Fruit fly (Drosophila melanogaster) whole organism, embryonic: ENCODE results near the gene CG6951.
A peak's percentile ranks its signal among the peaks of the same experiment; 100 is the strongest.

ENCODE experiments used
- CG10274 ChIP-seq: fragments of 200-800 bp; sonication (Bioruptor generic); optimal IDR thresholded peaks from 3 replicates; lab custom pipeline; 2017; ENCODE audit warnings: missing biosample characterization, mild to moderate bottlenecking, missing genetic modification characterization
- CG11247 ChIP-seq: fragments of 200-800 bp; sonication (Bioruptor generic); IDR thresholded peaks from 2 replicates; pipeline ENCODE4 v1.3.6; 2022; ENCODE audit warnings: missing biosample characterization, missing genetic modification characterization
- CG12104 ChIP-seq: fragments of 200-800 bp; sonication (Bioruptor generic); optimal IDR thresholded peaks from 3 replicates; lab custom pipeline; 2016; ENCODE audit warnings: missing biosample characterization, missing genetic modification characterization
- CG14710 ChIP-seq: fragments of 200-800 bp; sonication (Bioruptor generic); optimal IDR thresholded peaks from 3 replicates; lab custom pipeline; 2019; ENCODE audit warnings: missing biosample characterization, mild to moderate bottlenecking, missing genetic modification characterization, moderate library complexity
- CG1529 ChIP-seq: fragments of 200-800 bp; sonication (Bioruptor generic); optimal IDR thresholded peaks from 3 replicates; lab custom pipeline; 2018; ENCODE audit warnings: missing biosample characterization, missing genetic modification characterization
- CG15696 ChIP-seq: fragments of 200-800 bp; sonication (Bioruptor generic); optimal IDR thresholded peaks from 2 replicates; lab custom pipeline; 2019; ENCODE audit warnings: missing biosample characterization, mild to moderate bottlenecking, missing genetic modification characterization, moderate library complexity
- CG1603 ChIP-seq: fragments of 200-800 bp; sonication (Bioruptor generic); optimal IDR thresholded peaks from 2 replicates; lab custom pipeline; 2019; ENCODE audit warnings: missing biosample characterization, mild to moderate bottlenecking, missing genetic modification characterization, moderate library complexity
- CG17186 ChIP-seq: fragments of 200-800 bp; sonication (Bioruptor generic); optimal IDR thresholded peaks from 3 replicates; lab custom pipeline; 2017; ENCODE audit warnings: missing biosample characterization, missing genetic modification reagents, missing genetic modification characterization
- CG17361 ChIP-seq: fragments of 200-800 bp; sonication (Bioruptor generic); IDR thresholded peaks from 3 replicates; pipeline ENCODE4 v1.3.6; 2022; ENCODE audit warnings: missing biosample characterization, missing genetic modification characterization
- CG17829 ChIP-seq: fragments of 200-800 bp; optimal IDR thresholded peaks from 2 replicates; lab custom pipeline; 2019; ENCODE audit warnings: missing biosample characterization, mild to moderate bottlenecking, missing genetic modification characterization, moderate library complexity
- CG18764 ChIP-seq: fragments of 200-800 bp; sonication (Bioruptor generic); optimal IDR thresholded peaks from 3 replicates; lab custom pipeline; 2016; ENCODE audit warnings: missing biosample characterization, missing genetic modification characterization
- CG2199 ChIP-seq: fragments of 200-800 bp; sonication (Bioruptor generic); IDR thresholded peaks from 3 replicates; pipeline ENCODE4 v1.3.6; 2022; ENCODE audit warnings: missing biosample characterization, missing genetic modification characterization
- CG2875 ChIP-seq: fragments of 200-800 bp; sonication (Bioruptor generic); optimal IDR thresholded peaks from 2 replicates; lab custom pipeline; 2017; ENCODE audit warnings: missing biosample characterization, mild to moderate bottlenecking, missing genetic modification characterization, missing genetic modification reagents
- CG3407 ChIP-seq: fragments of 200-800 bp; sonication (Bioruptor generic); optimal IDR thresholded peaks from 2 replicates; lab custom pipeline; 2018; ENCODE audit warnings: missing biosample characterization, mild to moderate bottlenecking, missing genetic modification characterization
- CG4282 ChIP-seq: fragments of 200-800 bp; sonication (Bioruptor generic); optimal IDR thresholded peaks from 2 replicates; lab custom pipeline; 2016; ENCODE audit warnings: missing biosample characterization, missing genetic modification characterization
- CG5245 ChIP-seq: fragments of 200-800 bp; sonication (Bioruptor generic); optimal IDR thresholded peaks from 3 replicates; lab custom pipeline; 2016; ENCODE audit warnings: missing biosample characterization, missing genetic modification characterization
- CG7357 ChIP-seq: fragments of 200-800 bp; sonication (Bioruptor generic); IDR thresholded peaks from 3 replicates; pipeline ENCODE4 v1.3.6; 2022; ENCODE audit warnings: missing biosample characterization, missing genetic modification characterization
- CG7372 ChIP-seq: fragments of 200-800 bp; sonication (Bioruptor generic); IDR thresholded peaks from 2 replicates; pipeline ENCODE4 v1.3.6; 2022; ENCODE audit warnings: missing biosample characterization, missing genetic modification characterization
- CG8281 ChIP-seq: fragments of 200-800 bp; sonication (Bioruptor generic); optimal IDR thresholded peaks from 2 replicates; lab custom pipeline; 2018; ENCODE audit warnings: missing biosample characterization, mild to moderate bottlenecking, missing genetic modification characterization, moderate library complexity
- CoRest ChIP-seq: fragments of 200-800 bp; sonication (Bioruptor generic); optimal IDR thresholded peaks from 3 replicates; lab custom pipeline; 2018; ENCODE audit warnings: missing biosample characterization, mild to moderate bottlenecking, missing genetic modification characterization, moderate library complexity
- D19A ChIP-seq: fragments of 200-800 bp; optimal IDR thresholded peaks from 3 replicates; lab custom pipeline; 2019; ENCODE audit warnings: missing biosample characterization, mild to moderate bottlenecking, missing genetic modification characterization, moderate library complexity
- Dad ChIP-seq: fragments of 200-800 bp; sonication (Bioruptor generic); optimal IDR thresholded peaks from 3 replicates; lab custom pipeline; 2016; ENCODE audit warnings: missing biosample characterization, missing genetic modification characterization
- Doc2 ChIP-seq: fragments of 200-800 bp; sonication (Bioruptor generic); IDR thresholded peaks from 2 replicates; pipeline ENCODE4 v1.3.6; 2022; ENCODE audit warnings: missing biosample characterization, missing genetic modification characterization
- Dp ChIP-seq: fragments of 200-800 bp; sonication (Bioruptor generic); optimal IDR thresholded peaks from 2 replicates; lab custom pipeline; 2018; ENCODE audit warnings: missing biosample characterization, mild to moderate bottlenecking, missing genetic modification characterization, moderate library complexity
- Fer1 ChIP-seq: fragments of 200-800 bp; sonication (Bioruptor generic); optimal IDR thresholded peaks from 2 replicates; lab custom pipeline; 2017; ENCODE audit warnings: missing biosample characterization, mild to moderate bottlenecking, missing genetic modification characterization
- HLH54F ChIP-seq: fragments of 200-800 bp; sonication (Bioruptor generic); optimal IDR thresholded peaks from 3 replicates; lab custom pipeline; 2016; ENCODE audit warnings: missing biosample characterization, missing genetic modification characterization
- Hmx ChIP-seq: fragments of 200-800 bp; sonication (Bioruptor generic); optimal IDR thresholded peaks from 2 replicates; lab custom pipeline; 2016; ENCODE audit warnings: missing biosample characterization, missing genetic modification characterization
- MBD-R2 ChIP-seq: fragments of 200-800 bp; sonication (Bioruptor generic); IDR thresholded peaks from 2 replicates; pipeline ENCODE4 v1.3.6; 2022; ENCODE audit warnings: missing biosample characterization, missing genetic modification characterization
- Mes4 ChIP-seq: fragments of 200-800 bp; sonication (Bioruptor generic); optimal IDR thresholded peaks from 2 replicates; lab custom pipeline; 2016; ENCODE audit warnings: missing biosample characterization, missing genetic modification characterization
- Optix ChIP-seq: fragments of 200-800 bp; sonication (Bioruptor generic); IDR thresholded peaks from 3 replicates; pipeline ENCODE4 v1.3.6; 2022; ENCODE audit warnings: missing biosample characterization, missing genetic modification characterization
- Pdp1 ChIP-seq, 2 experiments: fragments of 200-800 bp; sonication (Bioruptor generic); optimal IDR thresholded peaks; 3 replicates each; lab custom pipeline; 2016; ENCODE audit warnings: missing biosample characterization in 2 of 2, missing genetic modification characterization in 2 of 2, mild to moderate bottlenecking in 1 of 2, moderate library complexity in 1 of 2
- Ptx1 ChIP-seq: fragments of 200-800 bp; sonication (Bioruptor generic); IDR thresholded peaks from 2 replicates; pipeline ENCODE4 v1.3.6; 2022; ENCODE audit warnings: missing biosample characterization, missing genetic modification characterization
- Sox100B ChIP-seq: fragments of 200-800 bp; sonication (Bioruptor generic); optimal IDR thresholded peaks from 3 replicates; lab custom pipeline; 2018; ENCODE audit warnings: missing biosample characterization, mild to moderate bottlenecking, missing genetic modification characterization
- TFAM ChIP-seq: fragments of 200-800 bp; sonication (Bioruptor generic); optimal IDR thresholded peaks from 2 replicates; lab custom pipeline; 2017; ENCODE audit warnings: missing biosample characterization, missing genetic modification characterization, inconsistent platforms
- ab ChIP-seq: fragments of 200-800 bp; sonication (Bioruptor generic); optimal IDR thresholded peaks from 2 replicates; lab custom pipeline; 2016; ENCODE audit warnings: missing biosample characterization, missing genetic modification characterization
- az2 ChIP-seq: fragments of 200-800 bp; sonication (Bioruptor generic); optimal IDR thresholded peaks from 3 replicates; lab custom pipeline; 2016; ENCODE audit warnings: missing biosample characterization, missing genetic modification characterization
- bbx ChIP-seq: fragments of 200-800 bp; sonication (Bioruptor generic); IDR thresholded peaks from 2 replicates; pipeline ENCODE4 v1.3.6; 2022; ENCODE audit warnings: missing biosample characterization, missing genetic modification characterization; ENCODE audit not compliant: partially characterized antibody
- cato ChIP-seq: fragments of 200-800 bp; sonication (Bioruptor generic); optimal IDR thresholded peaks from 2 replicates; lab custom pipeline; 2016; ENCODE audit warnings: missing biosample characterization, missing genetic modification characterization, borderline replicate concordance
- gem ChIP-seq: fragments of 200-800 bp; sonication (Bioruptor generic); optimal IDR thresholded peaks from 2 replicates; lab custom pipeline; 2019; ENCODE audit warnings: missing biosample characterization, mild to moderate bottlenecking, missing genetic modification characterization, moderate library complexity
- gro ChIP-seq: fragments of 200-800 bp; sonication (Bioruptor generic); optimal IDR thresholded peaks from 2 replicates; lab custom pipeline; 2016; ENCODE audit warnings: missing biosample characterization, missing genetic modification characterization
- jigr1 ChIP-seq: fragments of 200-800 bp; sonication (Bioruptor generic); IDR thresholded peaks from 3 replicates; pipeline ENCODE4 v1.3.6; 2022; ENCODE audit warnings: missing biosample characterization, missing genetic modification characterization
- pnt ChIP-seq: fragments of 200-800 bp; sonication (Bioruptor generic); optimal IDR thresholded peaks from 3 replicates; lab custom pipeline; 2016; ENCODE audit warnings: missing biosample characterization, missing genetic modification characterization
- sd ChIP-seq: fragments of 200-800 bp; sonication (Bioruptor generic); optimal IDR thresholded peaks from 3 replicates; lab custom pipeline; 2018; ENCODE audit warnings: missing biosample characterization, mild to moderate bottlenecking, missing genetic modification characterization, moderate library complexity
- slou ChIP-seq: fragments of 200-800 bp; sonication (Bioruptor generic); optimal IDR thresholded peaks from 3 replicates; lab custom pipeline; 2016; ENCODE audit warnings: missing biosample characterization, missing genetic modification characterization
- sqz ChIP-seq: fragments of 200-800 bp; sonication (Bioruptor generic); optimal IDR thresholded peaks from 3 replicates; lab custom pipeline; 2018; ENCODE audit warnings: missing biosample characterization, mild to moderate bottlenecking, missing genetic modification characterization
- sr ChIP-seq: fragments of 200-800 bp; sonication (Bioruptor generic); IDR thresholded peaks from 3 replicates; pipeline ENCODE4 v1.3.6; 2022; ENCODE audit warnings: missing biosample characterization, missing genetic modification characterization
- tgo ChIP-seq: fragments of 200-800 bp; sonication (Bioruptor generic); IDR thresholded peaks from 3 replicates; pipeline ENCODE4 v1.3.6; 2022; ENCODE audit warnings: missing biosample characterization, missing genetic modification characterization
- trh ChIP-seq: fragments of 200-800 bp; sonication (Bioruptor generic); optimal IDR thresholded peaks from 2 replicates; lab custom pipeline; 2016; ENCODE audit warnings: missing biosample characterization, missing genetic modification characterization
- tx ChIP-seq: fragments of 200-800 bp; sonication (Bioruptor generic); optimal IDR thresholded peaks from 2 replicates; lab custom pipeline; 2016; ENCODE audit warnings: missing biosample characterization, missing genetic modification characterization

Gene CG6951

DNA sequence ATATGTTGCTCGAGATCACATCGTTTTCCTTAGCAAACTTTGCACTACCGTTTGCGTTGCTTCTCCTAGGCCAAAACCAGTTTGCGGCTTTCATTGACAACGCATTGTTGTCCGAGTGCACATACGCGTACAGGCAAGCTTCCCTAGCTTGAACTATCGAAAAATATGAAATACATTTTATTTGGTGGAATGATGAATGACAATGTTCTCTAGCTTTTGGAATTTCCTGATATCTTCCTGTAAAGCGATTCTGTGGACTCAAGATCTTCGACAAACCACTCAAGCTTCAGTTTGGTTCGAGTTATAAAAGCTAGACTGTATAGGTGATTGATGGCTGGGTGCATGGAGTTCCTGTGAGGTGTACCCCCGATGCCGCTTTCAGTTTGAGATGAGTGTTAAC is 45.2 kb upstream of the CG6951 start (continued):
- TF ChIP-seq Pdp1 (GFP tag; optimal IDR thresholded peaks at IDR 0.05; lab: Kevin White, UChicago) = peak; percentile 52
- TF ChIP-seq CG5245 = peak; percentile 51
- TF ChIP-seq Hmx (GFP tag; lab: Kevin White, UChicago) = no peak
- peak; percentile 63 for TF ChIP-seq D19A
- TF ChIP-seq CG15696 = peak; percentile 1
- TF ChIP-seq Ptx1 (GFP tag; lab: Robert Waterston, UW) = peak; percentile 79
- TF ChIP-seq Doc2 = no peak
- TF ChIP-seq CG14710 (tag; lab: Kevin White, UChicago) = peak; percentile 53
- TF ChIP-seq sqz (GFP tag; lab: Kevin White, UChicago) = no peak
- no peak for TF ChIP-seq CG10274 (GFP tag; lab: Kevin White, UChicago)
- TF ChIP-seq sd = peak; percentile 11
- TF ChIP-seq CG7372 = no peak; the same call in 1 of the 2 replicates
- TF ChIP-seq CG8281 (tag; lab: Kevin White, UChicago) = no peak
- TF ChIP-seq CG7357 (GFP tag; lab: Robert Waterston, UW) = peak; percentile 56; the same call in 2 of the 3 replicates
- peak; percentile 75 for TF ChIP-seq gem
- no peak for TF ChIP-seq CG4282 (GFP tag; lab: Kevin White, UChicago)
- no peak for TF ChIP-seq CG2199 (GFP tag; lab: Robert Waterston, UW)
- TF ChIP-seq TFAM (GFP tag; lab: Kevin White, UChicago) = no peak
- TF ChIP-seq CG3407 (GFP tag; lab: Kevin White, UChicago) = peak; percentile 37
- TF ChIP-seq CG17829 (tag; lab: Kevin White, UChicago) = peak; percentile 67
- peak; percentile 40; the same call in 1 of the 3 replicates for TF ChIP-seq tgo (GFP tag; lab: Robert Waterston, UW)
- TF ChIP-seq cato (GFP tag; lab: Kevin White, UChicago) = no peak
- 0 out of 3 replicates have a peak, but pooled peaks have one; percentile 43 for TF ChIP-seq jigr1
- no peak for TF ChIP-seq gro (GFP tag; lab: Kevin White, UChicago)
- TF ChIP-seq pnt (GFP tag; lab: Kevin White, UChicago) = peak; percentile 75
- no peak for TF ChIP-seq CG12104 (GFP tag; lab: Kevin White, UChicago)
- no peak for TF ChIP-seq CG17186 (GFP tag; lab: Kevin White, UChicago)
- TF ChIP-seq CG2875 (GFP tag; lab: Kevin White, UChicago) = no peak
- TF ChIP-seq CG1529 (GFP tag; lab: Kevin White, UChicago) = peak; percentile 31
- no peak for TF ChIP-seq tx (GFP tag; lab: Kevin White, UChicago)
- TF ChIP-seq HLH54F (GFP tag; lab: Kevin White, UChicago) = no peak
- TF ChIP-seq CG1603 (tag; lab: Kevin White, UChicago) = peak; percentile 87
- no peak for TF ChIP-seq sr
- TF ChIP-seq ab (GFP tag; lab: Kevin White, UChicago) = no peak
- TF ChIP-seq CG18764 (GFP tag; lab: Kevin White, UChicago) = peak; percentile 34
- TF ChIP-seq az2 (GFP tag; lab: Kevin White, UChicago) = peak; percentile 58
- peak; percentile 52; the same call in 1 of the 2 replicates for TF ChIP-seq CG11247 (GFP tag; lab: Robert Waterston, UW)
- peak; percentile 82 for TF ChIP-seq CG17361
- TF ChIP-seq Fer1 (GFP tag; lab: Kevin White, UChicago) = no peak
- TF ChIP-seq MBD-R2 (GFP tag; lab: Robert Waterston, UW) = 0 out of 2 replicates have a peak, but pooled peaks have one; percentile 14
- TF ChIP-seq slou (GFP tag; lab: Kevin White, UChicago) = no peak
- TF ChIP-seq trh (GFP tag; lab: Kevin White, UChicago) = no peak
- TF ChIP-seq Mes4 (GFP tag; lab: Kevin White, UChicago) = peak; percentile 34
- peak; percentile 78 for TF ChIP-seq Optix
- TF ChIP-seq Dp (GFP tag; lab: Kevin White, UChicago) = no peak
- TF ChIP-seq bbx (GFP tag; lab: Robert Waterston, UW) = no peak
- peak; percentile 39 for TF ChIP-seq Dad (GFP tag; lab: Kevin White, UChicago)
- TF ChIP-seq CoRest (tag; lab: Kevin White, UChicago) = peak; percentile 60
- TF ChIP-seq Sox100B (GFP tag; lab: Kevin White, UChicago) = peak; percentile 59
